Worm (Caenorhabditis elegans) whole organism, L4/young adult: Measurements from ENCODE around the gene M03D4.3.

Experiments
- W03F9.2 ChIP-seq: fragments of 150-350 bp; optimal IDR thresholded peaks from 2 replicates; lab custom pipeline; 2014; ENCODE audit warnings: missing biosample characterization, missing genetic modification characterization
- dao-5 ChIP-seq: sonication (generic microtip); optimal IDR thresholded peaks from 2 replicates; lab custom pipeline; 2016; ENCODE audit warnings: missing genotype, missing genetic modification characterization, moderate library complexity, missing compliant biosample characterization
- him-1 ChIP-seq: sonication (generic microtip); optimal IDR thresholded peaks from 2 replicates; lab custom pipeline; 2016; ENCODE audit warnings: missing genotype, missing genetic modification reagents, missing genetic modification characterization, missing compliant biosample characterization

DNA sequence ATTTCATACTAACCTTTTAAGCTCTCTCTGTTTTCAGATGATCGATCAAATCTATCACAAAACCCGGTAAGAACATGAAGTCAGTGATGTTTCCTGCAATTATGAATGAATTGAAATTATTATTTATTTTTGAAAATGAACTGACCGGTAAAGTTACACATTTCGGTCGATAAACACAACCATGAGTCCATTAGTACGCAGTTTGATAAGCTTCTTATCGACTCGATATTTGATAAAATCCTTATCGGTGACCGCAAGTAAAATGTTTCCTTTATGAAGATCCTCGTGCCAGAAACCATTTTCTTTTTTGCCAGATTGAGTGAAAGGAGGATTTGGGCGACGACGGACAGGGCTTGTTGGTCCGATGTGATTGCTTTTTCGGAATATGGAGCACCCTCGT is 25.7 kb downstream of the M03D4.3 start:
- TF ChIP-seq him-1 (tag; lab: Kevin White, UChicago): no peak
- no peak for TF ChIP-seq dao-5 (tag; lab: Kevin White, UChicago)
- no peak for TF ChIP-seq W03F9.2
